Worm (Caenorhabditis elegans) whole organism, L4 larva: ENCODE data around the gene cnb-1.

Experiments used
- egl-27 ChIP-seq: sonication (generic microtip); optimal IDR thresholded peaks from 3 replicates; lab custom pipeline; 2017; ENCODE audit warnings: missing biosample characterization, missing genetic modification reagents, missing genetic modification characterization
- zfp-2 ChIP-seq: sonication (generic microtip); optimal IDR thresholded peaks from 2 replicates; lab custom pipeline; 2016; ENCODE audit warnings: mild to moderate bottlenecking, missing genetic modification characterization, missing compliant biosample characterization

- TF ChIP-seq egl-27 (tag; lab: Kevin White, UChicago), result no peak
- no peak for TF ChIP-seq zfp-2 (tag; lab: Kevin White, UChicago)
Observed at ce11 chrV:11415059-11415458, 39.5 kb downstream of the cnb-1 start, which contains the start of gene deg-3.
